Worm (Caenorhabditis elegans): ENCODE data around the gene cnnm-2.

- TF ChIP-seq cog-1 (tag; optimal IDR thresholded peaks at IDR 0.05) (peak; percentile 78), ztf-23 (GFP tag; IDR thresholded peaks at IDR 0.05) (no peak), klf-2 (GFP tag; conservative IDR thresholded peaks at IDR 0.05) (no peak), med-1 (GFP tag; optimal IDR thresholded peaks at IDR 0.05; ENCODE audit: insufficient read depth) (no peak), flt-1 (GFP tag; IDR thresholded peaks at IDR 0.05) (0 out of 2 replicates have a peak, but pooled peaks have one; percentile 26), ref-1 (GFP tag; conservative IDR thresholded peaks at IDR 0.05) (no peak), tab-1 (GFP tag; IDR thresholded peaks at IDR 0.05) (no peak)
Observed at ce11 chrX:8810908-8811307, 997 bp upstream of the cnnm-2 start, which contains the start of gene R04E5.9.

Measured in whole organism, midembryonic.